Worm (Caenorhabditis elegans) whole organism, late embryonic: ENCODE measurements around the gene C08F11.1.

Source experiments
- K02D7.2 ChIP-seq: sonication (generic microtip); optimal IDR thresholded peaks from 2 replicates; lab custom pipeline; 2017; ENCODE audit warnings: mild to moderate bottlenecking, missing genetic modification characterization, missing compliant biosample characterization
- ama-1 ChIP-seq: fragments of 150-350 bp; optimal IDR thresholded peaks from 2 replicates; lab custom pipeline; 2014
- elt-4 ChIP-seq: sonication (generic microtip); optimal IDR thresholded peaks from 2 replicates; lab custom pipeline; 2016; ENCODE audit warnings: missing genetic modification characterization, missing compliant biosample characterization
- ets-4 ChIP-seq: sonication (generic microtip); optimal IDR thresholded peaks from 2 replicates; lab custom pipeline; 2016; ENCODE audit warnings: missing genetic modification characterization, missing compliant biosample characterization
- hlh-15 ChIP-seq: sonication (generic microtip); optimal IDR thresholded peaks from 2 replicates; lab custom pipeline; 2016; ENCODE audit warnings: missing genetic modification characterization, missing compliant biosample characterization
- hlh-30 ChIP-seq: sonication (generic microtip); optimal IDR thresholded peaks from 2 replicates; lab custom pipeline; 2017; ENCODE audit warnings: antibody characterized with exemption, missing genetic modification characterization, missing compliant biosample characterization; ENCODE audit not compliant: insufficient read depth
- madf-2 ChIP-seq: sonication (generic microtip); optimal IDR thresholded peaks from 2 replicates; lab custom pipeline; 2017; ENCODE audit warnings: missing genetic modification characterization, missing compliant biosample characterization
- nfya-1 ChIP-seq: sonication (generic microtip); optimal IDR thresholded peaks from 2 replicates; lab custom pipeline; 2017; ENCODE audit warnings: missing genetic modification characterization, mild to moderate bottlenecking, missing compliant biosample characterization, antibody characterized with exemption, moderate library complexity
- odd-2 ChIP-seq: sonication (generic microtip); optimal IDR thresholded peaks from 2 replicates; lab custom pipeline; 2017; ENCODE audit warnings: antibody characterized with exemption, mild to moderate bottlenecking, missing genetic modification characterization, missing compliant biosample characterization
- ref-2 ChIP-seq: sonication (generic microtip); optimal IDR thresholded peaks from 2 replicates; lab custom pipeline; 2016; ENCODE audit warnings: missing genetic modification characterization, missing compliant biosample characterization
- tbx-2 ChIP-seq: sonication (generic microtip); optimal IDR thresholded peaks from 2 replicates; lab custom pipeline; 2016; ENCODE audit warnings: missing genetic modification characterization, missing compliant biosample characterization
- unc-55 ChIP-seq: sonication (generic microtip); optimal IDR thresholded peaks from 2 replicates; lab custom pipeline; 2017; ENCODE audit warnings: missing biosample characterization, missing genetic modification reagents, missing genetic modification characterization

- TF ChIP-seq nfya-1 (tag; lab: Kevin White, UChicago) (no peak), hlh-15 (tag; lab: Kevin White, UChicago) (no peak), tbx-2 (tag; lab: Kevin White, UChicago) (no peak), ama-1 (lab: Kevin White, UChicago) (no peak), hlh-30 (no peak), odd-2 (tag; lab: Kevin White, UChicago) (no peak), ref-2 (tag; lab: Kevin White, UChicago) (no peak), unc-55 (GFP tag; lab: Kevin White, UChicago) (no peak), madf-2 (tag; lab: Kevin White, UChicago) (no peak), elt-4 (tag; lab: Kevin White, UChicago) (no peak), ets-4 (tag; lab: Kevin White, UChicago) (no peak), K02D7.2 (tag; lab: Kevin White, UChicago) (no peak)
These were observed 21.5 kb upstream of the C08F11.1 start, which contains the start of gene Y45F10B.59 for ce11 chrIV:13601973-13602669.
